Fruit fly (Drosophila melanogaster): ENCODE measurements around the gene CtsB.

dm6 chrX:13766495-13766894 lies 15.5 kb downstream of the CtsB start:
- no peak for TF ChIP-seq CG8478 (optimal IDR thresholded peaks at IDR 0.05)
- no peak for TF ChIP-seq CTCF (optimal IDR thresholded peaks at IDR 0.05)

Data from S2 (cell line).